Worm (Caenorhabditis elegans): ENCODE data around the gene col-114.

Gene col-114

ce11 chrIV:7230198-7230597 is 16.3 kb downstream of the col-114 start, which contains the start of gene cap-1:
cap-1 (minus strand) TSS chrIV:7230223.
- TF ChIP-seq Y116A8C.19 (tag; optimal IDR thresholded peaks at IDR 0.05; ENCODE audit: borderline replicate concordance) = no peak
- peak; percentile 87 for TF ChIP-seq lin-14 (GFP tag; optimal IDR thresholded peaks at IDR 0.05)
- peak; percentile 11 for TF ChIP-seq irx-1 (tag; optimal IDR thresholded peaks at IDR 0.05)
- TF ChIP-seq mep-1 (tag; optimal IDR thresholded peaks at IDR 0.05) = peak; percentile 89
- peak; percentile 80 for TF ChIP-seq snu-23 (GFP tag; optimal IDR thresholded peaks at IDR 0.05)
- TF ChIP-seq fkh-8 (tag; optimal IDR thresholded peaks at IDR 0.05) = peak; percentile 68
- no peak for TF ChIP-seq ceh-8 (GFP tag; optimal IDR thresholded peaks at IDR 0.05)
- peak; percentile 54 to 78 for TF ChIP-seq lin-35 (GFP tag; optimal IDR thresholded peaks at IDR 0.05)
- TF ChIP-seq fos-1 (tag; optimal IDR thresholded peaks at IDR 0.05) = peak; percentile 58
- TF ChIP-seq tbx-2 (tag; optimal IDR thresholded peaks at IDR 0.05) = peak; percentile 53
- TF ChIP-seq nhr-20 (tag; optimal IDR thresholded peaks at IDR 0.05) = peak; percentile 62
- peak; percentile 62 for TF ChIP-seq nhr-47 (tag; optimal IDR thresholded peaks at IDR 0.05)
- TF ChIP-seq dpl-1 (GFP tag; optimal IDR thresholded peaks at IDR 0.05) = peak; percentile 51 to 69 (median 57)
- TF ChIP-seq skn-1 (tag; optimal IDR thresholded peaks at IDR 0.05) = peak; percentile 66
- peak; percentile 2 for TF ChIP-seq mef-2 (tag; optimal IDR thresholded peaks at IDR 0.05)
- no peak for TF ChIP-seq pqm-1 (tag; optimal IDR thresholded peaks at IDR 0.05)
- no peak for TF ChIP-seq zip-4 (GFP tag; optimal IDR thresholded peaks at IDR 0.05)
- TF ChIP-seq pax-3 (tag; optimal IDR thresholded peaks at IDR 0.05) = no peak
- TF ChIP-seq hpl-2 (GFP tag; optimal IDR thresholded peaks at IDR 0.05) = no peak
- TF ChIP-seq C16A3.4 (tag; optimal IDR thresholded peaks at IDR 0.05) = peak; percentile 82
- TF ChIP-seq nhr-85 (tag) = peak; percentile 53
- TF ChIP-seq lsy-2 (tag; optimal IDR thresholded peaks at IDR 0.05) = peak; percentile 57 to 87
- peak; percentile 25 for TF ChIP-seq unc-86 (tag; optimal IDR thresholded peaks at IDR 0.05)
- peak; percentile 39 for TF ChIP-seq dsc-1 (tag; optimal IDR thresholded peaks at IDR 0.05)
- TF ChIP-seq lin-15B (tag; optimal IDR thresholded peaks at IDR 0.05) = peak; percentile 69
- TF ChIP-seq egl-27 (tag; optimal IDR thresholded peaks at IDR 0.05) = no peak
- no peak for TF ChIP-seq C34B4.2 (tag; optimal IDR thresholded peaks at IDR 0.05)
- peak; percentile 35 for TF ChIP-seq vab-15 (tag; optimal IDR thresholded peaks at IDR 0.05)
- TF ChIP-seq egl-13 (tag; optimal IDR thresholded peaks at IDR 0.05) = peak; percentile 47
- TF ChIP-seq rnt-1 (tag; optimal IDR thresholded peaks at IDR 0.05) = peak; percentile 77
- peak; percentile 61 for TF ChIP-seq swsn-7 (tag; optimal IDR thresholded peaks at IDR 0.05)
- TF ChIP-seq elt-2 (tag; optimal IDR thresholded peaks at IDR 0.05) = peak; percentile 13
- TF ChIP-seq nhr-90 (tag; optimal IDR thresholded peaks at IDR 0.05; ENCODE audit: poor library complexity) = peak; percentile 31
- TF ChIP-seq nhr-84 (tag; optimal IDR thresholded peaks at IDR 0.05) = no peak
- no peak for TF ChIP-seq unc-98 (GFP tag; IDR thresholded peaks at IDR 0.05)
- no peak for TF ChIP-seq mab-9 (GFP tag; IDR thresholded peaks at IDR 0.05)
- no peak for TF ChIP-seq nhr-12 (tag; optimal IDR thresholded peaks at IDR 0.05)
- peak; percentile 67 to 73 for TF ChIP-seq efl-1 (optimal IDR thresholded peaks at IDR 0.05)
- peak; percentile 63 to 89 for TF ChIP-seq efl-1 (GFP tag; optimal IDR thresholded peaks at IDR 0.05 in 1 of 2)
- peak; percentile 20 for TF ChIP-seq jun-1 (tag; optimal IDR thresholded peaks at IDR 0.05)
- peak; percentile 32 for TF ChIP-seq isw-1 (GFP tag; IDR thresholded peaks at IDR 0.05)
- TF ChIP-seq mdl-1 (tag; optimal IDR thresholded peaks at IDR 0.05) = peak in 1 of 2 experiments; percentile 40
- peak in 2 of 6 experiments; percentile 5 to 82 for TF ChIP-seq elt-3 (tag; optimal IDR thresholded peaks at IDR 0.05)
- TF ChIP-seq alr-1 (tag; optimal IDR thresholded peaks at IDR 0.05; ENCODE audit: borderline replicate concordance) = no peak
- peak; percentile 46 for TF ChIP-seq snpc-4 (tag; optimal IDR thresholded peaks at IDR 0.05)
- peak; percentile 69 for TF ChIP-seq lir-3 (tag; optimal IDR thresholded peaks at IDR 0.05; ENCODE audit: poor library complexity)
- no peak for TF ChIP-seq sup-37 (GFP tag; optimal IDR thresholded peaks at IDR 0.05)
- TF ChIP-seq xbp-1 (tag; optimal IDR thresholded peaks at IDR 0.05) = peak; percentile 64
- peak; percentile 78 for TF ChIP-seq nhr-71 (tag; optimal IDR thresholded peaks at IDR 0.05)
- peak; percentile 39 for TF ChIP-seq fkh-10 (GFP tag; optimal IDR thresholded peaks at IDR 0.05)
- 0 out of 2 replicates have a peak, but pooled peaks have one; percentile 13 for TF ChIP-seq nhr-19 (GFP tag; conservative IDR thresholded peaks at IDR 0.05)
- TF ChIP-seq ets-5 (GFP tag; IDR thresholded peaks at IDR 0.05) = no peak
- TF ChIP-seq F16B12.6 (tag; optimal IDR thresholded peaks at IDR 0.05) = peak; percentile 27

All from whole organism, L1 larva.